Fruit fly (Drosophila melanogaster) whole organism, embryonic: Measurements from ENCODE around the gene ProRS-m.

Experiments
- Aef1 ChIP-seq: fragments of 200-800 bp; sonication (Bioruptor generic); IDR thresholded peaks from 3 replicates; pipeline ENCODE4 v1.3.6; 2022; ENCODE audit warnings: missing biosample characterization, missing genetic modification characterization
- Atf3 ChIP-seq: fragments of 200-800 bp; sonication (Bioruptor generic); optimal IDR thresholded peaks from 3 replicates; lab custom pipeline; 2016; ENCODE audit warnings: missing biosample characterization, missing genetic modification characterization
- CG10654 ChIP-seq: fragments of 200-800 bp; sonication (Bioruptor generic); optimal IDR thresholded peaks from 2 replicates; lab custom pipeline; 2016; ENCODE audit warnings: missing biosample characterization, missing genetic modification characterization
- CG10959 ChIP-seq: fragments of 200-800 bp; sonication (Bioruptor generic); IDR thresholded peaks from 2 replicates; pipeline ENCODE4 v1.3.6; 2022; ENCODE audit warnings: missing biosample characterization, missing genetic modification characterization
- CG10979 ChIP-seq: fragments of 200-800 bp; sonication (Bioruptor generic); optimal IDR thresholded peaks from 2 replicates; lab custom pipeline; 2018; ENCODE audit warnings: missing biosample characterization, mild to moderate bottlenecking, missing genetic modification characterization, moderate library complexity
- CG14965 ChIP-seq: fragments of 200-800 bp; sonication (Bioruptor generic); optimal IDR thresholded peaks from 2 replicates; lab custom pipeline; 2016; ENCODE audit warnings: missing biosample characterization, missing genetic modification characterization, borderline replicate concordance
- CG16815 ChIP-seq: fragments of 200-800 bp; sonication (Bioruptor generic); optimal IDR thresholded peaks from 3 replicates; lab custom pipeline; 2017; ENCODE audit warnings: missing biosample characterization, mild to moderate bottlenecking, missing genetic modification characterization
- CG16863 ChIP-seq: fragments of 200-800 bp; sonication (Bioruptor generic); optimal IDR thresholded peaks from 3 replicates; lab custom pipeline; 2016; ENCODE audit warnings: missing biosample characterization, missing genetic modification characterization
- CG17385 ChIP-seq: fragments of 200-800 bp; sonication (Bioruptor generic); optimal IDR thresholded peaks from 3 replicates; lab custom pipeline; 2018; ENCODE audit warnings: missing biosample characterization, mild to moderate bottlenecking, missing genetic modification characterization
- CG18599 ChIP-seq: fragments of 200-800 bp; sonication (Bioruptor generic); optimal IDR thresholded peaks from 3 replicates; lab custom pipeline; 2017; ENCODE audit warnings: missing biosample characterization, missing genetic modification characterization, mild to moderate bottlenecking, moderate library complexity, missing genetic modification reagents
- CG2712 ChIP-seq: fragments of 200-800 bp; optimal IDR thresholded peaks from 3 replicates; lab custom pipeline; 2019; ENCODE audit warnings: missing biosample characterization, mild to moderate bottlenecking, missing genetic modification characterization, moderate library complexity
- CG2889 ChIP-seq: fragments of 200-800 bp; sonication (Bioruptor generic); IDR thresholded peaks from 3 replicates; pipeline ENCODE4 v1.3.6; 2022; ENCODE audit warnings: missing biosample characterization, missing genetic modification characterization
- CG30020 ChIP-seq: fragments of 200-800 bp; optimal IDR thresholded peaks from 2 replicates; lab custom pipeline; 2019; ENCODE audit warnings: missing biosample characterization, mild to moderate bottlenecking, missing genetic modification characterization, moderate library complexity
- CG32532 ChIP-seq: fragments of 200-800 bp; sonication (Bioruptor generic); IDR thresholded peaks from 2 replicates; pipeline ENCODE4 v1.3.6; 2022; ENCODE audit warnings: missing biosample characterization, missing genetic modification characterization
- CG3407 ChIP-seq: fragments of 200-800 bp; sonication (Bioruptor generic); optimal IDR thresholded peaks from 2 replicates; lab custom pipeline; 2018; ENCODE audit warnings: missing biosample characterization, mild to moderate bottlenecking, missing genetic modification characterization
- CG3838 ChIP-seq: fragments of 200-800 bp; sonication (Bioruptor generic); optimal IDR thresholded peaks from 3 replicates; lab custom pipeline; 2016; ENCODE audit warnings: missing biosample characterization, missing genetic modification characterization
- CG4328 ChIP-seq: fragments of 200-800 bp; sonication (Bioruptor generic); optimal IDR thresholded peaks from 3 replicates; lab custom pipeline; 2017; ENCODE audit warnings: missing biosample characterization, missing genetic modification reagents, missing genetic modification characterization
- CG4360 ChIP-seq: fragments of 200-800 bp; sonication (Bioruptor generic); IDR thresholded peaks from 2 replicates; pipeline ENCODE4 v1.3.6; 2022; ENCODE audit warnings: missing biosample characterization, missing genetic modification characterization
- CG4730 ChIP-seq: fragments of 200-800 bp; sonication (Bioruptor generic); IDR thresholded peaks from 2 replicates; pipeline ENCODE4 v1.3.6; 2022; ENCODE audit warnings: missing biosample characterization, missing genetic modification characterization
- CG8290 ChIP-seq, 3 experiments: fragments of 200-800 bp; sonication (Bioruptor generic); optimal IDR thresholded peaks; 2 replicates each; lab custom pipeline; 2016 to 2019; ENCODE audit warnings: missing biosample characterization in 3 of 3, missing genetic modification characterization in 3 of 3, mild to moderate bottlenecking in 2 of 3, moderate library complexity in 1 of 3
- Chrac-16 ChIP-seq: fragments of 200-800 bp; sonication (Bioruptor generic); optimal IDR thresholded peaks from 3 replicates; lab custom pipeline; 2016; ENCODE audit warnings: missing biosample characterization, missing genetic modification characterization
- D19A ChIP-seq: fragments of 200-800 bp; optimal IDR thresholded peaks from 3 replicates; lab custom pipeline; 2019; ENCODE audit warnings: missing biosample characterization, mild to moderate bottlenecking, missing genetic modification characterization, moderate library complexity
- Dip2 ChIP-seq: fragments of 200-800 bp; sonication (Bioruptor generic); IDR thresholded peaks from 2 replicates; pipeline ENCODE4 v1.3.6; 2022; ENCODE audit warnings: missing biosample characterization, missing genetic modification characterization
- E2f2 ChIP-seq: fragments of 200-800 bp; sonication (Bioruptor generic); IDR thresholded peaks from 2 replicates; pipeline ENCODE4 v1.3.6; 2022; ENCODE audit warnings: missing biosample characterization, missing genetic modification characterization
- Lhr ChIP-seq: fragments of 200-800 bp; sonication (Bioruptor generic); optimal IDR thresholded peaks from 3 replicates; lab custom pipeline; 2017; ENCODE audit warnings: mild to moderate bottlenecking, missing biosample characterization, missing genetic modification reagents, missing genetic modification characterization
- NFAT ChIP-seq: fragments of 200-800 bp; sonication (Bioruptor generic); IDR thresholded peaks from 2 replicates; pipeline ENCODE4 v1.3.6; 2022; ENCODE audit warnings: missing biosample characterization, missing genetic modification characterization
- Oli ChIP-seq: fragments of 200-800 bp; sonication (Bioruptor generic); optimal IDR thresholded peaks from 2 replicates; lab custom pipeline; 2018; ENCODE audit warnings: missing biosample characterization, mild to moderate bottlenecking, missing genetic modification characterization, moderate library complexity
- Optix ChIP-seq: fragments of 200-800 bp; sonication (Bioruptor generic); IDR thresholded peaks from 3 replicates; pipeline ENCODE4 v1.3.6; 2022; ENCODE audit warnings: missing biosample characterization, missing genetic modification characterization
- Ravus ChIP-seq: fragments of 200-800 bp; sonication (Bioruptor generic); IDR thresholded peaks from 2 replicates; pipeline ENCODE4 v1.3.6; 2022; ENCODE audit warnings: missing biosample characterization, missing genetic modification characterization
- Scr ChIP-seq: fragments of 200-800 bp; sonication (Bioruptor generic); IDR thresholded peaks from 2 replicates; pipeline ENCODE4 v1.3.6; 2022; ENCODE audit warnings: missing biosample characterization, missing genetic modification characterization; ENCODE audit not compliant: partially characterized antibody
- Sin3A ChIP-seq: fragments of >200 bp; optimal IDR thresholded peaks from 2 replicates; lab custom pipeline; 2018
- Sox102F ChIP-seq: fragments of 200-800 bp; sonication (Bioruptor generic); optimal IDR thresholded peaks from 2 replicates; lab custom pipeline; 2018; ENCODE audit warnings: missing biosample characterization, mild to moderate bottlenecking, missing genetic modification characterization, moderate library complexity
- Xrp1 ChIP-seq: fragments of 200-800 bp; sonication (Bioruptor generic); IDR thresholded peaks from 2 replicates; pipeline ENCODE4 v1.3.6; 2022; ENCODE audit warnings: missing biosample characterization, missing genetic modification characterization
- al ChIP-seq: fragments of 200-800 bp; sonication (Bioruptor generic); IDR thresholded peaks from 2 replicates; pipeline ENCODE4 v1.3.6; 2022; ENCODE audit warnings: missing biosample characterization, missing genetic modification characterization
- ase ChIP-seq: fragments of 200-800 bp; sonication (Bioruptor generic); IDR thresholded peaks from 3 replicates; pipeline ENCODE4 v1.3.6; 2022; ENCODE audit warnings: missing biosample characterization, missing genetic modification characterization
- br ChIP-seq: fragments of >200 bp; optimal IDR thresholded peaks from 2 replicates; lab custom pipeline; 2017
- chinmo ChIP-seq: fragments of 200-800 bp; sonication (Bioruptor generic); IDR thresholded peaks from 4 replicates; pipeline ENCODE4 v1.3.6; 2022; ENCODE audit warnings: missing biosample characterization, missing genetic modification characterization; ENCODE audit not compliant: partially characterized antibody
- dati ChIP-seq: fragments of 200-800 bp; sonication (Bioruptor generic); IDR thresholded peaks from 2 replicates; pipeline ENCODE4 v1.3.6; 2022; ENCODE audit warnings: missing biosample characterization, missing genetic modification characterization
- en ChIP-seq: fragments of 200-800 bp; sonication (Bioruptor generic); optimal IDR thresholded peaks from 2 replicates; lab custom pipeline; 2016; ENCODE audit warnings: missing biosample characterization, missing genetic modification characterization
- luna ChIP-seq: fragments of 200-800 bp; sonication (Bioruptor generic); optimal IDR thresholded peaks from 2 replicates; lab custom pipeline; 2016; ENCODE audit warnings: missing biosample characterization, missing genetic modification characterization
- nau ChIP-seq: fragments of 200-800 bp; sonication (Bioruptor generic); optimal IDR thresholded peaks from 3 replicates; lab custom pipeline; 2017; ENCODE audit warnings: missing biosample characterization, mild to moderate bottlenecking, missing genetic modification characterization, missing genetic modification reagents
- onecut ChIP-seq: fragments of 200-800 bp; sonication (Bioruptor generic); IDR thresholded peaks from 2 replicates; pipeline ENCODE4 v1.3.6; 2022; ENCODE audit warnings: missing biosample characterization, missing genetic modification characterization
- psq ChIP-seq: fragments of 200-800 bp; sonication (Bioruptor generic); optimal IDR thresholded peaks from 2 replicates; lab custom pipeline; 2017; ENCODE audit warnings: missing biosample characterization, missing genetic modification characterization
- pzg ChIP-seq: fragments of 200-800 bp; sonication (Bioruptor generic); optimal IDR thresholded peaks from 3 replicates; lab custom pipeline; 2018; ENCODE audit warnings: missing biosample characterization, mild to moderate bottlenecking, missing genetic modification characterization, moderate library complexity
- sens-2 ChIP-seq: fragments of 200-800 bp; sonication (Bioruptor generic); IDR thresholded peaks from 2 replicates; pipeline ENCODE4 v1.3.6; 2022; ENCODE audit warnings: missing biosample characterization, missing genetic modification characterization
- slbo ChIP-seq: fragments of 200-800 bp; sonication (Bioruptor generic); IDR thresholded peaks from 2 replicates; pipeline ENCODE4 v1.3.6; 2022; ENCODE audit warnings: missing biosample characterization, missing genetic modification characterization
- sob ChIP-seq: fragments of 200-800 bp; sonication (Bioruptor generic); IDR thresholded peaks from 2 replicates; pipeline ENCODE4 v1.3.6; 2022; ENCODE audit warnings: missing biosample characterization, missing genetic modification characterization

Gene ProRS-m

DNA sequence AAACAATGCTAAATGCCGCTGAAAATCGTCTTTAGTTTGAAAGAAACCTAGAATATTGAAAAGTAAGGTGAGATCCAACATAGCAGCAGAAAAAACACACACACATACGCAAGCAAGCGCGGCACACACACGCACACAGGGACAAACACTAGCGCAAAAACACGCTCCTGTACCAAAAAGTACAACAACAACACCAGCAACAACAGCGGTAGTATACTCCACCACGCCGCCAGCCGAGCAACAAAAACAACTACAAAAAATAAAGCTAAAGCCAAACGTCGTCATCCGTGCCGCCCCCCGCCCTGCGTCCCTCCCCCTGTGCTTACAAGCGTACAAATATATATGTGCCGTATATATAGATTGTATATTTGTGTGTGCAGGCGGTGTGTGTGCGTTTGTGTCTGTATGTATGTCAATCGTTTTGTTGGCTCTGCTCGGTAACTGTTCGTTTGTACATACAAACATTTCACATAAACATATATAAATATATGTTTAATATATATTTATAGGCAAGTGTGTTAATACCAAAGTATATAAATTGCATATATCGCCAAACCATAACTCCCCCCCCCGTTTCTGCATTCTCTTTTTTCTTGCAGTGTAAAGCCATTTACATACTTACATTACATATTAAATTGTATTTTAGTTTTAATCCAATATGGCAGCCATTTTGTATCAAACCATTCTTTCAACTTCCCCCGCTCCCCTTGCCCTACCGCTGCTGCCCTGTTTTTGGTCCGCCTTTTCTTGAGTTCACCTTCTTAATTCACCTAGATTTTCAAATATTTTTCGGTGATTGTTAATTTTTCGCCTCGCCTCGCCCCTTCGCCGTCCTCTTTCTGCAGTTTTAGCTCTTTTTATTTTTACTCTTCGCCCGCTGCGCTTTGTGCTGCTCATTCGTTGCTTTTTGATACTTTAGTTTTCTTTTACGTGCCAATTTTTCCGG, 15.4 kb downstream of the ProRS-m start (continued):
- TF ChIP-seq CG32532 (no peak), CG14965 (GFP tag; lab: Kevin White, UChicago) (no peak), Lhr (GFP tag; lab: Kevin White, UChicago) (no peak), ase (peak; percentile 29; the same call in 1 of the 3 replicates), sob (GFP tag; lab: Robert Waterston, UW) (0 out of 2 replicates have a peak, but pooled peaks have one; percentile 5), Xrp1 (peak; percentile 47; the same call in 1 of the 2 replicates), CG16863 (no peak), Sin3A (lab: Kevin White, UChicago) (no peak), Scr (GFP tag; lab: Robert Waterston, UW) (no peak), CG17385 (peak; percentile 37), CG10654 (GFP tag; lab: Kevin White, UChicago) (peak; percentile 16), nau (GFP tag; lab: Kevin White, UChicago) (no peak), luna (no peak), CG10979 (tag; lab: Kevin White, UChicago) (peak; percentile 29), NFAT (GFP tag; lab: Robert Waterston, UW) (no peak), CG10959 (no peak), Chrac-16 (GFP tag; lab: Kevin White, UChicago) (no peak), psq (GFP tag; lab: Kevin White, UChicago) (no peak), slbo (GFP tag; lab: Robert Waterston, UW) (peak; percentile 26; the same call in 1 of the 2 replicates), CG4360 (GFP tag; lab: Robert Waterston, UW) (peak; percentile 94), D19A (tag; lab: Kevin White, UChicago) (peak; percentile 22), CG2712 (peak; percentile 29), CG2889 (GFP tag; lab: Robert Waterston, UW) (no peak)
- TF ChIP-seq, all 482 proteins: peak for 56

DNA sequence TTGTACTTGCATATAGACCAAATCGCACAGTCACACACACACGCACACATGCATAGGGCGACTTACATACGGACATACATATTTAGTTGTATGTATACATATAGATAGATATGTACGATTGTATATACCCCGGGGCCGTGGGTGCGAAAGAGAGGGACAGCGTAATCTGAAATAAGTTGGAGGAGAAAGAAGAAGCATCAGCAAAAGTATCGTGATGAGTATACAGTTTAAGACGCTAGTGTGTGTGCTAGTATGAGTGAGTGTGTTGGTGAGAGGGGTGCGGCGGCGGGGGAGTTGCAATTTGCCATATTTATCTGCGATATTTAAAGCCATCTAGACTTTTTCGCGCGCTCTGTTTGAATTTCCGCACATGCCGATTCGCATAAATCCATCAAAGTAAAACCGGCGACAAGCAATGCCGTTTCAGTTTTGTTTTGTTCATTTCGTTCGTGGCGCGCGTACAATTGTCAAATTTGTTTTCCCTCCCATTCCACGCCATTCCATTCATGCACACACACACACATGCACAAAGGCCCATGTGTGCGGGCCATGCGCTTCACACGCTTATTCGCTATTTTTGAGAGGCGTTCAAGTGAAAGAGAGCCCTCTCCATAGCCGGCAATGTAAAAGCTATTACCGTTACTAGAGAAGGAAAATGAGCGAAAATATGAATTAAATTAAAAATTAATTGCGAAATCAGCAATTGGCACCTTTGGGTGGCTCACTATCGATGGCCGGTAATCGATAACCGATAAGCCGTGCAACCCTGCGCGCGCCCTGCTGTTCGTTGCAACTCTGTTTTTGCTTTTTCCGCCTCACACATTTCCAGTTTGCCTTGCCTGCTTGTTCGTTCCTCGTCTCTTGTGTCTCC, 16.5 kb downstream of the ProRS-m start:
- TF ChIP-seq CG18599 (peak; percentile 89), CG16815 (GFP tag; lab: Kevin White, UChicago) (no peak), CG3838 (GFP tag; lab: Kevin White, UChicago) (peak; percentile 46), CG30020 (tag; lab: Kevin White, UChicago) (peak; percentile 61), Sox102F (GFP tag; lab: Kevin White, UChicago) (peak; percentile 11), CG4328 (GFP tag; lab: Kevin White, UChicago) (peak; percentile 94), sob (GFP tag; lab: Robert Waterston, UW) (peak; percentile 86), Atf3 (peak; percentile 59), dati (GFP tag; lab: Robert Waterston, UW) (peak; percentile 46; the same call in 1 of the 2 replicates), Optix (GFP tag; lab: Robert Waterston, UW) (peak; percentile 67; the same call in 2 of the 3 replicates), Aef1 (GFP tag; lab: Robert Waterston, UW) (0 out of 3 replicates have a peak, but pooled peaks have one; percentile 9), onecut (GFP tag; lab: Robert Waterston, UW) (peak; percentile 85), CG3407 (peak; percentile 82), chinmo (GFP tag; lab: Robert Waterston, UW) (peak; percentile 73; the same call in 3 of the 4 replicates), CG4730 (GFP tag; lab: Robert Waterston, UW) (peak; percentile 38; the same call in 1 of the 2 replicates), Ravus (no peak), E2f2 (GFP tag; lab: Robert Waterston, UW) (peak; percentile 82), br (lab: Kevin White, UChicago) (no peak), CG8290 (GFP tag; optimal IDR thresholded peaks at IDR 0.05; lab: Kevin White, UChicago) (peak; percentile 65), CG8290 (tag; optimal IDR thresholded peaks at IDR 0.05; lab: Kevin White, UChicago) (peak; percentile 89 to 92), sens-2 (GFP tag; lab: Robert Waterston, UW) (peak; percentile 84), Dip2 (GFP tag; lab: Robert Waterston, UW) (no peak), al (GFP tag; lab: Robert Waterston, UW) (peak; percentile 62; the same call in 1 of the 2 replicates), D19A (tag; lab: Kevin White, UChicago) (peak; percentile 6), pzg (GFP tag; lab: Kevin White, UChicago) (peak; percentile 72), Oli (tag; lab: Kevin White, UChicago) (peak; percentile 59), en (GFP tag; lab: Kevin White, UChicago) (peak; percentile 77)
